Worm (Caenorhabditis elegans) whole organism, mixed stage, embryonic: ENCODE measurements around the gene F20B10.3.

Experiments
- bed-3 ChIP-seq: fragments of 200-800 bp; sonication (Bioruptor generic); optimal IDR thresholded peaks from 3 replicates; lab custom pipeline; 2018; ENCODE audit warnings: mild to moderate bottlenecking, missing genetic modification characterization, moderate library complexity, missing compliant biosample characterization
- lin-13 ChIP-seq: fragments of 150-350 bp; optimal IDR thresholded peaks from 2 replicates; lab custom pipeline; 2014; ENCODE audit warnings: missing biosample characterization, missing genetic modification characterization
- nhr-237 ChIP-seq: fragments of 150-350 bp; optimal IDR thresholded peaks from 2 replicates; lab custom pipeline; 2014; ENCODE audit warnings: missing biosample characterization, missing genetic modification characterization
- pha-4 ChIP-seq: fragments of 150-350 bp; optimal IDR thresholded peaks from 2 replicates; lab custom pipeline; 2018; ENCODE audit warnings: missing biosample characterization, missing genetic modification reagents, missing genetic modification characterization

- TF ChIP-seq lin-13 (tag; lab: Kevin White, UChicago) (no peak), nhr-237 (no peak), pha-4 (tag; lab: Kevin White, UChicago) (no peak), bed-3 (GFP tag; lab: Kevin White, UChicago) (no peak)
Measured at ce11 chrIV:12149609-12150008, 18.4 kb upstream of the F20B10.3 start.
